Worm (Caenorhabditis elegans): ENCODE results near the gene irld-48.

DNA sequence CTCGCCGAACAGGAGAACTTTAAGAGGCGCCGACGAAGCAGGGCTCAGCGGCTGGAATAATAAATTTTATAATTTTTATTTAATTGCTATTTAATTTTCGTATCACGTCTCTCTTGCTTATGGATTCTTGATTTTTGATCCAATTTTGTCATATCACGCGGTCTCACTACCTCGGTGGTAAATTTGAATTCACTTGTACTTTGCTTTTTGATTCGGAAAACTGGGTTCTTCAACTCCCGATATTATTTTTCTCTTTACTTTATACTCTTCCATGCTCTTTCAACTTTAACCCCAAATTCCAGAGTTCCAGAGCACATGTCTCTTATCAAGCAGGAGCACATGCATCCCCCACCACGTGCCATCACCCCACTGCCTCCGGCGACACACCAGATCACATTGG is 47.8 kb downstream of the irld-48 start, which contains the start of gene lido-11:
- TF ChIP-seq lim-7 (GFP tag; IDR thresholded peaks at IDR 0.05) (no peak), ceh-44 (GFP tag; IDR thresholded peaks at IDR 0.05) (no peak), unc-62 (GFP tag; optimal IDR thresholded peaks at IDR 0.05 in 1 of 2) (no peak), unc-62 (tag; optimal IDR thresholded peaks at IDR 0.05) (no peak), nhr-76 (tag; optimal IDR thresholded peaks at IDR 0.05) (no peak), dmd-9 (GFP tag; IDR thresholded peaks at IDR 0.05) (no peak), ZK546.5 (tag; optimal IDR thresholded peaks at IDR 0.05) (no peak), ceh-32 (tag; optimal IDR thresholded peaks at IDR 0.05; ENCODE audit: poor library complexity) (no peak)

Data from whole organism, L4 larva.